Worm (Caenorhabditis elegans) whole organism, young adult: ENCODE results near the gene Y32G9A.5.

Source experiments
- B0035.1 ChIP-seq: sonication (generic microtip); optimal IDR thresholded peaks from 2 replicates; lab custom pipeline; 2016; ENCODE audit warnings: missing genetic modification characterization, mild to moderate bottlenecking, missing compliant biosample characterization, missing genotype, missing genetic modification reagents
- C06A6.2 ChIP-seq: fragments of 200-800 bp; sonication (Bioruptor generic); conservative IDR thresholded peaks from 2 replicates; pipeline ENCODE4 v1.3.6; 2022; ENCODE audit warnings: missing genetic modification characterization, missing compliant biosample characterization
- C17E4.6 ChIP-seq: fragments of 200-800 bp; sonication (Bioruptor generic); IDR thresholded peaks from 2 replicates; pipeline ENCODE4 v1.3.6; 2022; ENCODE audit warnings: missing genetic modification reagents, missing genetic modification characterization, missing compliant biosample characterization
- D2030.7 ChIP-seq: fragments of 200-800 bp; sonication (Bioruptor generic); IDR thresholded peaks from 2 replicates; pipeline ENCODE4 v1.3.6; 2022; ENCODE audit warnings: missing genetic modification reagents, missing genetic modification characterization, missing compliant biosample characterization
- F37B4.10 ChIP-seq: fragments of 200-800 bp; sonication (Bioruptor generic); IDR thresholded peaks from 2 replicates; pipeline ENCODE4 v1.3.6; 2022; ENCODE audit warnings: missing genetic modification characterization, missing compliant biosample characterization
- F52B5.7 ChIP-seq: sonication (generic microtip); optimal IDR thresholded peaks from 2 replicates; lab custom pipeline; 2016; ENCODE audit warnings: mild to moderate bottlenecking, missing genetic modification characterization, missing compliant biosample characterization
- F57C9.4 ChIP-seq: sonication (generic microtip); optimal IDR thresholded peaks from 2 replicates; lab custom pipeline; 2017; ENCODE audit warnings: mild to moderate bottlenecking, missing genetic modification characterization, missing compliant biosample characterization
- T26A5.8 ChIP-seq: sonication (generic microtip); optimal IDR thresholded peaks from 2 replicates; lab custom pipeline; 2016; ENCODE audit warnings: missing genetic modification characterization, missing compliant biosample characterization
- Y56A3A.18 ChIP-seq: fragments of 200-800 bp; sonication (Bioruptor generic); IDR thresholded peaks from 2 replicates; pipeline ENCODE4 v1.3.6; 2022; ENCODE audit warnings: missing genetic modification reagents, missing genetic modification characterization, missing compliant biosample characterization
- Y67H2A.10 ChIP-seq: fragments of 200-800 bp; sonication (Bioruptor generic); conservative IDR thresholded peaks from 2 replicates; pipeline ENCODE4 v1.3.6; 2022; ENCODE audit warnings: missing genetic modification reagents, missing genetic modification characterization, missing compliant biosample characterization
- ZK185.1 ChIP-seq: sonication (generic microtip); optimal IDR thresholded peaks from 2 replicates; lab custom pipeline; 2016; ENCODE audit warnings: mild to moderate bottlenecking, missing genetic modification characterization, missing compliant biosample characterization; ENCODE audit not compliant: poor library complexity, severe bottlenecking
- akir-1 ChIP-seq: fragments of 200-800 bp; sonication (Bioruptor generic); optimal IDR thresholded peaks from 2 replicates; lab custom pipeline; 2018; ENCODE audit warnings: mild to moderate bottlenecking, missing genetic modification characterization, moderate library complexity, missing compliant biosample characterization
- ama-1 ChIP-seq, 3 experiments: fragments of 150-350 bp in 1 of 3; sonication (generic microtip) in 2 of 3; optimal IDR thresholded peaks; 2 replicates each; lab custom pipeline; 2014 to 2018; ENCODE audit warnings: missing biosample characterization in 2 of 3, missing genetic modification characterization in 2 of 3, missing genetic modification reagents in 2 of 3
- aptf-2 ChIP-seq: fragments of 200-800 bp; sonication (Bioruptor generic); conservative IDR thresholded peaks from 2 replicates; pipeline ENCODE4 v1.3.6; 2022; ENCODE audit warnings: missing genetic modification reagents, missing genetic modification characterization, missing compliant biosample characterization
- athp-1 ChIP-seq: sonication (generic microtip); optimal IDR thresholded peaks from 2 replicates; lab custom pipeline; 2017; ENCODE audit warnings: mild to moderate bottlenecking, missing genetic modification characterization, missing compliant biosample characterization
- attf-3 ChIP-seq: fragments of 200-800 bp; sonication (Bioruptor generic); conservative IDR thresholded peaks from 2 replicates; pipeline ENCODE4 v1.3.6; 2022; ENCODE audit warnings: missing genetic modification reagents, missing genetic modification characterization, missing compliant biosample characterization
- attf-6 ChIP-seq: fragments of 200-800 bp; sonication (Bioruptor generic); IDR thresholded peaks from 2 replicates; pipeline ENCODE4 v1.3.6; 2022; ENCODE audit warnings: missing genetic modification reagents, missing genetic modification characterization, missing compliant biosample characterization
- ccch-3 ChIP-seq: fragments of 200-800 bp; sonication (Bioruptor generic); optimal IDR thresholded peaks from 2 replicates; lab custom pipeline; 2018; ENCODE audit warnings: mild to moderate bottlenecking, missing genetic modification characterization, missing compliant biosample characterization
- cebp-1 ChIP-seq, 2 experiments: fragments of 200-800 bp in 1 of 2; sonication (Bioruptor generic) in 1 of 2; sonication (generic microtip) in 1 of 2; IDR thresholded peaks in 1 of 2; optimal IDR thresholded peaks in 1 of 2; 2 replicates each; pipeline versions ENCODE4 v1.3.6 to Lab custom; 2017 to 2022; ENCODE audit warnings: missing compliant biosample characterization in 2 of 2, missing genetic modification characterization in 2 of 2, mild to moderate bottlenecking in 1 of 2, missing genetic modification reagents in 1 of 2, moderate library complexity in 1 of 2
- ceh-40 ChIP-seq: fragments of 200-800 bp; sonication (Bioruptor generic); IDR thresholded peaks from 2 replicates; pipeline ENCODE4 v1.3.6; 2022; ENCODE audit warnings: missing genetic modification characterization, missing compliant biosample characterization
- ceh-79 ChIP-seq: sonication (generic microtip); optimal IDR thresholded peaks from 2 replicates; lab custom pipeline; 2017; ENCODE audit warnings: mild to moderate bottlenecking, missing genetic modification characterization, missing compliant biosample characterization
- dpff-1 ChIP-seq: sonication (generic microtip); optimal IDR thresholded peaks from 2 replicates; lab custom pipeline; 2017; ENCODE audit warnings: mild to moderate bottlenecking, missing genetic modification characterization, missing compliant biosample characterization
- dpl-1 ChIP-seq: fragments of 150-350 bp; optimal IDR thresholded peaks from 2 replicates; lab custom pipeline; 2014; ENCODE audit warnings: missing biosample characterization, missing genetic modification reagents, missing genetic modification characterization
- ekl-4 ChIP-seq: fragments of 200-800 bp; sonication (Bioruptor generic); IDR thresholded peaks from 2 replicates; pipeline ENCODE4 v1.3.6; 2022; ENCODE audit warnings: missing genetic modification reagents, missing genetic modification characterization, missing compliant biosample characterization
- gei-17 ChIP-seq: fragments of 200-800 bp; sonication (Bioruptor generic); optimal IDR thresholded peaks from 2 replicates; lab custom pipeline; 2018; ENCODE audit warnings: mild to moderate bottlenecking, missing genetic modification characterization, missing compliant biosample characterization
- hlh-26 ChIP-seq: fragments of 200-800 bp; sonication (Bioruptor generic); conservative IDR thresholded peaks from 2 replicates; pipeline ENCODE4 v1.3.6; 2022; ENCODE audit warnings: missing genetic modification reagents, missing genetic modification characterization, missing compliant biosample characterization
- hmg-20 ChIP-seq: fragments of 200-800 bp; sonication (Bioruptor generic); IDR thresholded peaks from 2 replicates; pipeline ENCODE4 v1.3.6; 2022; ENCODE audit warnings: missing genetic modification reagents, missing genetic modification characterization, missing compliant biosample characterization
- lin-35 ChIP-seq, 3 experiments: fragments of 150-350 bp in 2 of 3; sonication (generic microtip) in 1 of 3; optimal IDR thresholded peaks; 2 replicates each; lab custom pipeline; 2014 to 2018; ENCODE audit warnings: missing biosample characterization in 3 of 3, missing genetic modification characterization in 3 of 3, missing genetic modification reagents in 3 of 3
- madf-6 ChIP-seq: fragments of 200-800 bp; sonication (Bioruptor generic); IDR thresholded peaks from 2 replicates; pipeline ENCODE4 v1.3.6; 2022; ENCODE audit warnings: missing genetic modification reagents, missing genetic modification characterization, missing compliant biosample characterization
- mcd-1 ChIP-seq: fragments of 200-800 bp; sonication (Bioruptor generic); IDR thresholded peaks from 2 replicates; pipeline ENCODE4 v1.3.6; 2022; ENCODE audit warnings: missing genetic modification reagents, missing genetic modification characterization, missing compliant biosample characterization
- mxl-1 ChIP-seq: sonication (generic microtip); optimal IDR thresholded peaks from 2 replicates; lab custom pipeline; 2016; ENCODE audit warnings: missing genetic modification characterization, missing compliant biosample characterization
- nfyb-1 ChIP-seq: fragments of 200-800 bp; sonication (Bioruptor generic); IDR thresholded peaks from 2 replicates; pipeline ENCODE4 v1.3.6; 2022; ENCODE audit warnings: missing genetic modification reagents, missing genetic modification characterization, missing compliant biosample characterization
- nhr-120 ChIP-seq: fragments of 200-800 bp; sonication (Bioruptor generic); IDR thresholded peaks from 2 replicates; pipeline ENCODE4 v1.3.6; 2022; ENCODE audit warnings: missing genetic modification characterization, missing compliant biosample characterization
- pbrm-1 ChIP-seq: fragments of 200-800 bp; sonication (Bioruptor generic); IDR thresholded peaks from 2 replicates; pipeline ENCODE4 v1.3.6; 2022; ENCODE audit warnings: missing genetic modification reagents, missing genetic modification characterization, missing compliant biosample characterization
- pha-4 ChIP-seq: fragments of 150-350 bp; sonication (generic microtip); optimal IDR thresholded peaks from 2 replicates; lab custom pipeline; 2014; ENCODE audit warnings: missing biosample characterization, missing genetic modification reagents, missing genetic modification characterization
- repo-1 ChIP-seq: sonication (generic microtip); optimal IDR thresholded peaks from 2 replicates; lab custom pipeline; 2017; ENCODE audit warnings: mild to moderate bottlenecking, missing genetic modification characterization, missing compliant biosample characterization
- rpc-1 ChIP-seq, 2 experiments: fragments of 150-350 bp in 1 of 2; sonication (generic microtip) in 1 of 2; optimal IDR thresholded peaks; 2 replicates each; lab custom pipeline; 2014 to 2018; ENCODE audit warnings: missing biosample characterization in 1 of 2, missing genetic modification characterization in 1 of 2, missing genetic modification reagents in 1 of 2, missing genotype in 1 of 2
- sdz-38 ChIP-seq: sonication (generic microtip); optimal IDR thresholded peaks from 2 replicates; lab custom pipeline; 2016; ENCODE audit warnings: missing genotype, missing genetic modification characterization, missing compliant biosample characterization
- snpc-1.1 ChIP-seq: sonication (generic microtip); optimal IDR thresholded peaks from 2 replicates; lab custom pipeline; 2017; ENCODE audit warnings: missing genetic modification characterization, mild to moderate bottlenecking, missing compliant biosample characterization, antibody characterized with exemption, moderate library complexity, missing genotype, missing genetic modification reagents; ENCODE audit not compliant: insufficient read depth
- snpc-1.3 ChIP-seq: sonication (generic microtip); optimal IDR thresholded peaks from 2 replicates; lab custom pipeline; 2017; ENCODE audit warnings: missing genetic modification characterization, mild to moderate bottlenecking, missing compliant biosample characterization, antibody characterized with exemption, moderate library complexity, missing genotype, missing genetic modification reagents; ENCODE audit not compliant: insufficient read depth
- somi-1 ChIP-seq: fragments of 200-800 bp; sonication (Bioruptor generic); optimal IDR thresholded peaks from 2 replicates; lab custom pipeline; 2018; ENCODE audit warnings: mild to moderate bottlenecking, missing genetic modification characterization, missing compliant biosample characterization
- tbp1 ChIP-seq: fragments of 200-800 bp; sonication (Bioruptor generic); optimal IDR thresholded peaks from 2 replicates; lab custom pipeline; 2018; ENCODE audit warnings: mild to moderate bottlenecking, missing genetic modification characterization, missing compliant biosample characterization
- tbx-9 ChIP-seq: sonication (generic microtip); optimal IDR thresholded peaks from 2 replicates; lab custom pipeline; 2016; ENCODE audit warnings: borderline replicate concordance, missing genetic modification characterization, inconsistent platforms, missing compliant biosample characterization
- tlf-1 ChIP-seq: fragments of 200-800 bp; sonication (Bioruptor generic); optimal IDR thresholded peaks from 2 replicates; lab custom pipeline; 2018; ENCODE audit warnings: mild to moderate bottlenecking, missing genetic modification characterization, missing compliant biosample characterization
- ztf-26 ChIP-seq: sonication (generic microtip); optimal IDR thresholded peaks from 2 replicates; lab custom pipeline; 2017; ENCODE audit warnings: missing genetic modification characterization, missing compliant biosample characterization
- ztf-3 ChIP-seq: fragments of 200-800 bp; sonication (Bioruptor generic); optimal IDR thresholded peaks from 2 replicates; lab custom pipeline; 2018; ENCODE audit warnings: mild to moderate bottlenecking, missing genetic modification characterization, missing compliant biosample characterization

The Y32G9A.5 gene

ce11 chrV:1868596-1869263, 38.7 kb upstream of the Y32G9A.5 start, which contains the start of gene knl-3:
TSS of gene knl-3 (plus strand) at chrV:1869213.
- no peak for TF ChIP-seq ceh-79 (tag; lab: Kevin White, UChicago)
- no peak for TF ChIP-seq nhr-120 (GFP tag; lab: Robert Waterston, UW)
- TF ChIP-seq tbx-9 (tag; lab: Kevin White, UChicago): no peak
- peak; percentile 92 for TF ChIP-seq Y56A3A.18 (GFP tag; lab: Robert Waterston, UW)
- TF ChIP-seq pbrm-1 (GFP tag; lab: Robert Waterston, UW): peak; percentile 93
- TF ChIP-seq mxl-1 (tag; lab: Kevin White, UChicago): peak; percentile 13
- peak; percentile 96 for TF ChIP-seq mcd-1
- TF ChIP-seq somi-1: peak; percentile 35
- no peak for TF ChIP-seq aptf-2
- no peak for TF ChIP-seq cebp-1 (GFP tag; IDR thresholded peaks at IDR 0.05; lab: Robert Waterston, UW)
- peak; percentile 88 for TF ChIP-seq cebp-1 (tag; optimal IDR thresholded peaks at IDR 0.05; lab: Kevin White, UChicago)
- no peak for TF ChIP-seq akir-1 (GFP tag; lab: Kevin White, UChicago)
- peak; percentile 88 to 94 (median 94) for TF ChIP-seq lin-35 (GFP tag; optimal IDR thresholded peaks at IDR 0.05; lab: Kevin White, UChicago)
- no peak for TF ChIP-seq F52B5.7 (tag; lab: Kevin White, UChicago)
- TF ChIP-seq athp-1: peak; percentile 89
- peak; percentile 61 for TF ChIP-seq snpc-1.1 (tag; lab: Kevin White, UChicago)
- peak; percentile 91 for TF ChIP-seq nfyb-1 (GFP tag; lab: Robert Waterston, UW)
- TF ChIP-seq B0035.1 (tag; lab: Kevin White, UChicago): peak; percentile 34
- TF ChIP-seq Y67H2A.10: peak; percentile 75
- TF ChIP-seq sdz-38 (tag; lab: Kevin White, UChicago): no peak
- no peak for TF ChIP-seq F57C9.4 (tag; lab: Kevin White, UChicago)
- TF ChIP-seq ztf-3: no peak
- peak; percentile 87 for TF ChIP-seq hmg-20
- peak; percentile 95 for TF ChIP-seq D2030.7
- TF ChIP-seq snpc-1.3 (tag; lab: Kevin White, UChicago): peak; percentile 82
- peak; percentile 84 for TF ChIP-seq attf-6 (GFP tag; lab: Robert Waterston, UW)
- TF ChIP-seq ama-1 (optimal IDR thresholded peaks at IDR 0.05; lab: Kevin White, UChicago): no peak
- no peak for TF ChIP-seq ama-1 (GFP tag; optimal IDR thresholded peaks at IDR 0.05; lab: Kevin White, UChicago)
- peak; percentile 65 for TF ChIP-seq pha-4 (tag; lab: Kevin White, UChicago)
- peak; percentile 91 for TF ChIP-seq C17E4.6 (GFP tag; lab: Robert Waterston, UW)
- TF ChIP-seq ztf-26 (tag; lab: Kevin White, UChicago): peak; percentile 68
- TF ChIP-seq ccch-3: no peak
- TF ChIP-seq attf-3: peak; percentile 73
- peak; percentile 92 for TF ChIP-seq tlf-1 (GFP tag; lab: Kevin White, UChicago)
- peak; percentile 72 for TF ChIP-seq repo-1
- no peak for TF ChIP-seq dpff-1 (tag; lab: Kevin White, UChicago)
- no peak for TF ChIP-seq ceh-40 (GFP tag; lab: Robert Waterston, UW)
- peak; percentile 64 for TF ChIP-seq C06A6.2 (GFP tag; lab: Robert Waterston, UW)
- peak; percentile 95 for TF ChIP-seq ekl-4 (GFP tag; lab: Robert Waterston, UW)
- TF ChIP-seq hlh-26 (GFP tag; lab: Robert Waterston, UW): no peak
- TF ChIP-seq ZK185.1 (tag; lab: Kevin White, UChicago): no peak
- TF ChIP-seq gei-17 (GFP tag; lab: Kevin White, UChicago): no peak
- no peak for TF ChIP-seq F37B4.10 (GFP tag; lab: Robert Waterston, UW)
- no peak for TF ChIP-seq T26A5.8
- TF ChIP-seq dpl-1 (GFP tag; lab: Kevin White, UChicago): peak; percentile 98
- no peak for TF ChIP-seq rpc-1 (optimal IDR thresholded peaks at IDR 0.05; lab: Kevin White, UChicago)
- TF ChIP-seq rpc-1 (tag; optimal IDR thresholded peaks at IDR 0.05; lab: Kevin White, UChicago): no peak
- TF ChIP-seq madf-6 (GFP tag; lab: Robert Waterston, UW): peak; percentile 98
- peak; percentile 72 for TF ChIP-seq tbp1 (GFP tag; lab: Kevin White, UChicago)
